Fruit fly (Drosophila melanogaster): ENCODE measurements around the gene CG14647.

The CG14647 gene

DNA sequence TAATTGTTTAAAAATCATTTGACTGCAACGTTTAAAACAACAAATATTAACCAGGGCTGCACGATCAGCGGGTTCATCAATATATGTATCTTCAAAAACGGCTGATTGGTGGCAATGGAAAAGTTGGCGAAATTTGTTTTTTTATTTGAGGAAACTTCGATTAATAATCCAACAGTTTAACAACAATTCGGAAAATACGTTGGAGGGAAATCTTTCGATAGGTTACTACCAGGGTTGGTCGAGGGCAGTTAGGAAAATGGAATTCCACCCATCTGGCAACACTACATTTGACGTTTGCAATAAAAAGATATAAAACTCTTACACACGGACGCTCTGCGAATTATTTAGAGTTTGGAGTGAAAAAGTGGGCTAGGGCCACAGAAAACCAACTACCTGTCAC lies 36.8 kb downstream of the CG14647 start, which contains the start of the genes Lipt2 and CG14650:
Gene Lipt2 (minus strand): TSS at position 217 of the 400 bp plus-strand sequence.
Gene CG14650 (plus strand): TSS at position 275 of the 400 bp plus-strand sequence.
- TF ChIP-seq kay (GFP tag; ENCODE audit: borderline replicate concordance) (no peak), cnc (optimal IDR thresholded peaks at IDR 0.05) (no peak), Clk (GFP tag; optimal IDR thresholded peaks at IDR 0.05) (peak; percentile 61), CG33017 (tag; optimal IDR thresholded peaks at IDR 0.05) (peak; percentile 25), ovo (GFP tag; optimal IDR thresholded peaks at IDR 0.05) (no peak), tj (GFP tag; optimal IDR thresholded peaks at IDR 0.05) (peak; percentile 55), CG12768 (GFP tag; optimal IDR thresholded peaks at IDR 0.05) (no peak), CG7101 (tag; optimal IDR thresholded peaks at IDR 0.05) (peak; percentile 62), CG7045 (GFP tag; optimal IDR thresholded peaks at IDR 0.05) (peak; percentile 38), CG1620 (GFP tag; optimal IDR thresholded peaks at IDR 0.05) (peak; percentile 73), CG5204 (GFP tag; optimal IDR thresholded peaks at IDR 0.05) (no peak), bab1 (GFP tag; optimal IDR thresholded peaks at IDR 0.05) (peak; percentile 70), CG11617 (GFP tag; optimal IDR thresholded peaks at IDR 0.05) (peak; percentile 67), cic (GFP tag; optimal IDR thresholded peaks at IDR 0.05) (peak; percentile 0), Hr96 (GFP tag; optimal IDR thresholded peaks at IDR 0.05) (peak; percentile 80), toe (GFP tag; optimal IDR thresholded peaks at IDR 0.05) (no peak), CG14711 (tag; optimal IDR thresholded peaks at IDR 0.05) (peak; percentile 53), Crg-1 (GFP tag; optimal IDR thresholded peaks at IDR 0.05) (peak; percentile 65), Mnt (GFP tag; optimal IDR thresholded peaks at IDR 0.05) (peak; percentile 72), pad (GFP tag; optimal IDR thresholded peaks at IDR 0.05) (peak; percentile 9)

DNA sequence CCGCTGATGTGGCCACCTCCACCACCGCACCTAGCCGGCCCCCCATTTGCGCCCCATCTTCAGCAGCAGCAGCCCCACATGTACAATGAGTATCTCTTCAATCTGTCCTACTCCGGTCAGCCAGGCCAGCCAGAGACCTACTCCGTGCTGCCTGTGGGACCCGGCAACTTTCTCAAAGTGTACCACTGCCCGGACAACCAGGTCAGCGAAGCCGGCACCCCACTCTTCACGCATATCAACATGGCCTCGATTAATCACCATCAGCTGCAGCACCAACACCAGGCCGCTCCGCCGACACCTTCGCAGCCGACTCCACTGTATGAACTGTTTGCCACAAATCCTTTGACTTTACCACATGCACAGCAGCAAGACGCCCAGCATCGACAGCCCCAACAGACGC lies 37.5 kb downstream of the CG14647 start:
- no peak for TF ChIP-seq CG1620 (GFP tag; optimal IDR thresholded peaks at IDR 0.05)
- TF ChIP-seq cnc (optimal IDR thresholded peaks at IDR 0.05), result no peak
- TF ChIP-seq ovo (GFP tag; optimal IDR thresholded peaks at IDR 0.05), result no peak
- TF ChIP-seq cic (GFP tag; optimal IDR thresholded peaks at IDR 0.05), result no peak
- no peak for TF ChIP-seq toe (GFP tag; optimal IDR thresholded peaks at IDR 0.05)
- TF ChIP-seq CG14711 (tag; optimal IDR thresholded peaks at IDR 0.05), result no peak
- TF ChIP-seq CG12768 (GFP tag; optimal IDR thresholded peaks at IDR 0.05), result no peak
- no peak for TF ChIP-seq CG7101 (tag; optimal IDR thresholded peaks at IDR 0.05)
- TF ChIP-seq CG11617 (GFP tag; optimal IDR thresholded peaks at IDR 0.05), result no peak
- no peak for TF ChIP-seq CG5204 (GFP tag; optimal IDR thresholded peaks at IDR 0.05)
- TF ChIP-seq pad (GFP tag; optimal IDR thresholded peaks at IDR 0.05), result no peak
- TF ChIP-seq tj (GFP tag; optimal IDR thresholded peaks at IDR 0.05), result no peak

dm6 chr3R:4445083-4445482 lies 44.8 kb downstream of the CG14647 start:
- TF ChIP-seq Crg-1 (GFP tag; optimal IDR thresholded peaks at IDR 0.05) (no peak), Hr96 (GFP tag; optimal IDR thresholded peaks at IDR 0.05) (no peak), pad (GFP tag; optimal IDR thresholded peaks at IDR 0.05) (no peak), ovo (GFP tag; optimal IDR thresholded peaks at IDR 0.05) (no peak), CG5204 (GFP tag; optimal IDR thresholded peaks at IDR 0.05) (no peak), toe (GFP tag; optimal IDR thresholded peaks at IDR 0.05) (no peak), cic (GFP tag; optimal IDR thresholded peaks at IDR 0.05) (no peak), CG14711 (tag; optimal IDR thresholded peaks at IDR 0.05) (no peak), bab1 (GFP tag; optimal IDR thresholded peaks at IDR 0.05) (no peak), cnc (optimal IDR thresholded peaks at IDR 0.05) (no peak), kay (GFP tag; ENCODE audit: borderline replicate concordance) (no peak), CG11617 (GFP tag; optimal IDR thresholded peaks at IDR 0.05) (no peak), Clk (GFP tag; optimal IDR thresholded peaks at IDR 0.05) (no peak), CG33017 (tag; optimal IDR thresholded peaks at IDR 0.05) (no peak), CG1620 (GFP tag; optimal IDR thresholded peaks at IDR 0.05) (no peak), CG12768 (GFP tag; optimal IDR thresholded peaks at IDR 0.05) (no peak), CG7045 (GFP tag; optimal IDR thresholded peaks at IDR 0.05) (no peak)

DNA sequence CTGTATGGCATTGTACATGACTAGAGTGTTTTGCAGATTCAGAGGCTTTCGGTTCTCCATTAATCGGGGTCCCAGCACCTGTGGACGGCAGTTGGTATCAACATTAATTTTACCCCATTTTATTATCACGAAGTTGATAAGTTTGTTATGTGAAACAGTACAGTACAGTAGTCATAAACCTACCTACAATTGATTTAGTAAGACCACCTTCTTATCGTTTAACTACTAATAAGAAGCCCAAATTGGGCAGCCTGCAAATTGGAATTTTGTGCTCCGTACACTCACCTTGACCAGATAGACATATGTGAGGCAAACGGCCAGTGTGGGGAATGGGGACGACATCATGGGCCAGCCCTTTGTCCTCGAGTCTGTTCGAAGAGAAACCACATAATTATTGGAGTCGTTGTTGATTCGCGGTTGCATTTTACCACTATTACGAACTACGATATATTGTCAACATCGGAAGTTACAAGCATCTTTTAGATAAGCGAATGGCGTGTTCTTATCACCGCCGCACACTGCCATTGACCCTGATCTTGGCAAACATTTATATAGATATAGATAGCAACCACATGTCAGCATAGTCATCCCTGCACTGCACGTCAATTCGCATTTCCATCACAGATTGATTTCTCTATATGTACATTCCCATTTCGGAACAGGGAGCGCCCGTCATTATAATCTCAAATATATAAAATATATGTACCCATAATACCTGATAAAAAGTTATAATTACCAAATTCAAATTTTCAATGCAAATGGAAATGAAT lies 46.3 kb downstream of the CG14647 start:
- TF ChIP-seq Mnt (GFP tag; optimal IDR thresholded peaks at IDR 0.05), result no peak
- no peak for TF ChIP-seq CG1620 (GFP tag; optimal IDR thresholded peaks at IDR 0.05)
- no peak for TF ChIP-seq CG12768 (GFP tag; optimal IDR thresholded peaks at IDR 0.05)
- TF ChIP-seq Crg-1 (GFP tag; optimal IDR thresholded peaks at IDR 0.05), result no peak
- no peak for TF ChIP-seq ovo (GFP tag; optimal IDR thresholded peaks at IDR 0.05)
- TF ChIP-seq kay (GFP tag; ENCODE audit: borderline replicate concordance), result no peak
- no peak for TF ChIP-seq Clk (GFP tag; optimal IDR thresholded peaks at IDR 0.05)
- no peak for TF ChIP-seq CG14711 (tag; optimal IDR thresholded peaks at IDR 0.05)
- TF ChIP-seq CG7045 (GFP tag; optimal IDR thresholded peaks at IDR 0.05), result no peak
- TF ChIP-seq bab1 (GFP tag; optimal IDR thresholded peaks at IDR 0.05), result no peak
- TF ChIP-seq Hr96 (GFP tag; optimal IDR thresholded peaks at IDR 0.05), result no peak
- TF ChIP-seq CG5204 (GFP tag; optimal IDR thresholded peaks at IDR 0.05), result no peak
- no peak for TF ChIP-seq tj (GFP tag; optimal IDR thresholded peaks at IDR 0.05)

DNA sequence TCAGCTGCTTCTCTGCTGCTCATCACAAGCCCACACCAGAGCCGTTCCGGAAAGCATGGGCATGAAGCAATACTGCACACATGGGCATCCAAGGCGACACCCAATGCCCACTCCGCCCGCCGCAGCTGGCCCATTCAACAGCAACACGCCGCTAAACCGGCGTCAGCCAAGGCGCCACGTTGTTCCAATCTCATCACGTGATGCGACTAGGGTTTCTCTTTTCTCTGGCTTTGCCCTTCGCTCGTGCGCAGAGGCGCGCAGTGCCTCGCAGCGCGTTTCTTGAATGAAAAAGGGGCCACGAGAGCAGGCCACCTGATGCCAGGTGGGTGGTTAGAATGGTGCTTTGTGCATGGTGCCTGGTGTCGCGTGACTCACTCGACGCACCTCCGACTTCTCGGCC lies 48.9 kb downstream of the CG14647 start:
- no peak for TF ChIP-seq CG14711 (tag; optimal IDR thresholded peaks at IDR 0.05)
- peak; percentile 31 for TF ChIP-seq Mnt (GFP tag; optimal IDR thresholded peaks at IDR 0.05)
- TF ChIP-seq cic (GFP tag; optimal IDR thresholded peaks at IDR 0.05), result peak; percentile 16

DNA sequence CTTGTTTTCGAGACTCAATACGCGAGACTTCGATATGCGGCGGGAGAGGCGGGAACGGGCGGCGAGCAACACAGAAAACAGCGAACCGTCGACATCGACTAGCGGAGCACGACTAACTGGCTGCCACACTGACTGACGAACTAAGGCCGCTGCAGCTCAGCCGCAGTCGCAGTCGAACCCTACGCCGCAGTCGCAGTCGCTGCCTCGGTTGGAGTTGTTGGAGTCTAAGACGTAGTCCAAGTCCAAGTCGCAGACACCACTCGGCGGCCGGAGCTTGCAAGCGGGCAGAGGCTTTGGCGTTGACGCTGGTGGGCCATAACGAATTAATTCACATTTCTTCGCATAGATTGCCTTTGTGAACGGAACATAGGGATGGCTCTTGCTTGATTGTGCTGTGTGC lies 50.4 kb downstream of the CG14647 start:
- TF ChIP-seq CG7101 (tag; optimal IDR thresholded peaks at IDR 0.05), result no peak
- TF ChIP-seq CG33017 (tag; optimal IDR thresholded peaks at IDR 0.05), result no peak
- no peak for TF ChIP-seq CG11617 (GFP tag; optimal IDR thresholded peaks at IDR 0.05)
- no peak for TF ChIP-seq bab1 (GFP tag; optimal IDR thresholded peaks at IDR 0.05)

Data from whole organism, adult.